Fruit fly (Drosophila melanogaster) whole organism: ENCODE measurements around the gene Sodh1.

Experiments used
- CG8478 ChIP-seq: fragments of >200 bp; optimal IDR thresholded peaks from 2 replicates; lab custom pipeline; 2018; ENCODE audit warnings: inconsistent platforms
- psq ChIP-seq: fragments of >200 bp; optimal IDR thresholded peaks from 2 replicates; lab custom pipeline; 2017

dm6 chr3R:7102853-7103833 is 51.0 kb downstream of the Sodh1 start:
- TF ChIP-seq CG8478 (lab: Kevin White, UChicago) (no peak), psq (no peak)
